Worm (Caenorhabditis elegans): Measurements from ENCODE around the gene F53H4.3.

The F53H4.3 gene

DNA sequence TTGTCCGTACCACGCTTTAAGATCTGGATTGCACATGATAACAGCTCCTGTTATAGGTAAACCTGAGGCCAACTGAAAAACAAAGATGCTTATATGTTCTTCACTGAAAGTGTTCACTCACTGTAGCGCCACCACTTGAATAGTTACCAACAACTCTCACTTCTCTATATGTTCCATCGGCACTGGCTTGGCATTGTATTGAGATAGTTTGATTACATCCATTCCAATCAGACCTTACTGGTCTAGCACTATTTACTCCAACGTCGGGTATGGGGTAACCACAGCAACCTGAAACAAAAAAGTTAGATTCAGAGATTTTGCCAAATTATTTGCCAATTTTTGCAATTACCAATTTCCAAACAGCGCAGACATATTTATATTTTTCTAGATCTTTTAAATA lies 28.4 kb upstream of the F53H4.3 start:
- TF ChIP-seq mdl-1 (tag; optimal IDR thresholded peaks at IDR 0.05): no peak
- no peak for TF ChIP-seq gmeb-1 (tag; optimal IDR thresholded peaks at IDR 0.05)
- TF ChIP-seq ceh-16 (tag; optimal IDR thresholded peaks at IDR 0.05): no peak
- no peak for TF ChIP-seq R02D3.7 (tag; optimal IDR thresholded peaks at IDR 0.05)
- no peak for TF ChIP-seq elt-1 (tag; optimal IDR thresholded peaks at IDR 0.05)
- TF ChIP-seq alr-1 (tag; optimal IDR thresholded peaks at IDR 0.05): no peak
- no peak for TF ChIP-seq Y55F3AM.14 (GFP tag; optimal IDR thresholded peaks at IDR 0.05)
- no peak for TF ChIP-seq lin-39 (tag; optimal IDR thresholded peaks at IDR 0.05)
- TF ChIP-seq zag-1 (tag; optimal IDR thresholded peaks at IDR 0.05): no peak
- TF ChIP-seq nhr-10 (tag; optimal IDR thresholded peaks at IDR 0.05): no peak
- TF ChIP-seq F13H6.1 (tag; optimal IDR thresholded peaks at IDR 0.05): no peak
- no peak for TF ChIP-seq nhr-129 (tag; optimal IDR thresholded peaks at IDR 0.05)
- no peak for TF ChIP-seq ama-1 (optimal IDR thresholded peaks at IDR 0.05)

DNA sequence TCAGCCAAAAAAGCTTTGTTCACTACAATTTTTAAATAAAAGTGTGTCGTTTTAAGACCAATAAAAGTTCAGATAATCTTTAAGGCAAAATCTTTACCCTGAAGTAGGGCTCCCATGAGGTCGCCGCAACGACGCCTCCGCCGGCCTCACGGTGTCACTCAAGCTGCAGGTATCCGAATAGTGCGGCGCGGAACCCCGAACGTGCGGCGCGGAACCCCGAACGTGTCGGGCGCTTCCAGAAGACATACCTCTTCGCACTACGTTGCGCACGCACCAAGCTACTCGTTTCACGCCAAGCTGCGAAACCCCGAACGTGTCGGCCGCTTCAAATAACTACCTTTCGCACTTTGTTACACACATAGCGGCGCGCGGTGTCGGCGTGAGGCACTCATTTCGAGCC lies 25.4 kb upstream of the F53H4.3 start:
- TF ChIP-seq unc-62 (GFP tag; optimal IDR thresholded peaks at IDR 0.05) (no peak), lin-11 (tag; optimal IDR thresholded peaks at IDR 0.05) (no peak), nhr-129 (tag; optimal IDR thresholded peaks at IDR 0.05) (no peak), nhr-23 (tag; optimal IDR thresholded peaks at IDR 0.05) (no peak), mbf-1 (tag; optimal IDR thresholded peaks at IDR 0.05) (no peak), C34F6.9 (tag; optimal IDR thresholded peaks at IDR 0.05) (no peak), nhr-6 (tag; optimal IDR thresholded peaks at IDR 0.05) (no peak), ceh-16 (tag; optimal IDR thresholded peaks at IDR 0.05) (no peak), alr-1 (tag; optimal IDR thresholded peaks at IDR 0.05) (no peak), unc-39 (tag; optimal IDR thresholded peaks at IDR 0.05) (no peak), F13H6.1 (tag; optimal IDR thresholded peaks at IDR 0.05) (no peak), aly-2 (tag; optimal IDR thresholded peaks at IDR 0.05) (no peak), peb-1 (tag; optimal IDR thresholded peaks at IDR 0.05) (no peak)

DNA sequence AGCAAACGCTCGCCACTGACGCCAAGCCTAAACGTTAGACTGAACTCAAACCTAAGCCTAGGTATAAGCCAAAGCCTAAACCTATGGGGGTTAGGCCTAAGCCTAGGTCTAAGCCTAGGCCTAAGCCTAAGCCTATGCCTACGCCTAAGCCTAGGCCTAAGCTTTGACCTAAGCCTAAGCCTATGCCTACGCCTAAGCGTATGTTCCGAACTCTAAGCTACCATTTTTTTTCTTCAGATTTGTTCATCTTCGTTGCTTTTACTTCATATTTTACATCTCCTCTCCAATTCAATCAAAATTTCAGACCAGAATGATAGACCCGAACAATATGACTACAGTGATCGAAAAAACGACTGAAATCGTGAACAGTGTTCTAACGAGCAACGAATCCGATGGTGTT lies 22.9 kb upstream of the F53H4.3 start, which contains the start of gene npr-33:
Gene npr-33 (plus strand): TSS at position 301 of the 400 bp plus-strand sequence.
- TF ChIP-seq ZK546.5 (tag; optimal IDR thresholded peaks at IDR 0.05) (no peak), ztf-1 (GFP tag; conservative IDR thresholded peaks at IDR 0.05) (no peak), alr-1 (tag; optimal IDR thresholded peaks at IDR 0.05) (no peak), nhr-10 (tag; optimal IDR thresholded peaks at IDR 0.05) (no peak), ama-1 (optimal IDR thresholded peaks at IDR 0.05) (no peak), lin-13 (GFP tag; optimal IDR thresholded peaks at IDR 0.05) (no peak), unc-55 (GFP tag; optimal IDR thresholded peaks at IDR 0.05) (no peak), elt-1 (tag; optimal IDR thresholded peaks at IDR 0.05) (no peak), nhr-23 (tag; optimal IDR thresholded peaks at IDR 0.05) (no peak)

DNA sequence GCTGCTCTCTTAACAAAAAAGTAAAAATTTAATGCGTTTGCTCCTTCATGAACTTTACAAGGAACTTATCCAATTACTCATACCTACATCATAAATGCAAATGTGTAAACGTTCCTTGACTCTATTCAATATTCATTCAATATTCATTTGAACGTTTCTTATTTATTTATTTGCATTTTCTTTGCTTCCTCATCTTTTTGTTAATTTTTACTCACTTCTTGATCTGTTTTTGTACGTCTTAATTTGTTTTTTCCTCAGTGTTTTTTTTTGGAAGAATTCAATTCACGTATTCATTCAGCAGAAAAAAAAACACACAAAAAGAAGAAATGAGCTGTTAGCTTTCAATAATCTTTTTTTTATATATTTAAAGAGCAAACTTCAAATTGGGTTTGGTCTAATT lies 15.4 kb upstream of the F53H4.3 start:
- TF ChIP-seq lin-39 (tag; optimal IDR thresholded peaks at IDR 0.05): no peak
- TF ChIP-seq nhr-237 (tag; optimal IDR thresholded peaks at IDR 0.05): no peak
- no peak for TF ChIP-seq elt-1 (tag; optimal IDR thresholded peaks at IDR 0.05)
- TF ChIP-seq zag-1 (tag; optimal IDR thresholded peaks at IDR 0.05): no peak
- TF ChIP-seq peb-1 (tag; optimal IDR thresholded peaks at IDR 0.05): no peak
- no peak for TF ChIP-seq lsy-2 (tag; optimal IDR thresholded peaks at IDR 0.05)
- TF ChIP-seq sma-9 (GFP tag; optimal IDR thresholded peaks at IDR 0.05): no peak
- TF ChIP-seq sma-9 (tag; optimal IDR thresholded peaks at IDR 0.05): no peak
- TF ChIP-seq C34F6.9 (tag; optimal IDR thresholded peaks at IDR 0.05): no peak
- no peak for TF ChIP-seq fos-1 (tag; optimal IDR thresholded peaks at IDR 0.05)
- no peak for TF ChIP-seq elt-3 (tag; optimal IDR thresholded peaks at IDR 0.05)
- TF ChIP-seq ztf-11 (tag; optimal IDR thresholded peaks at IDR 0.05): no peak
- TF ChIP-seq unc-55 (GFP tag; optimal IDR thresholded peaks at IDR 0.05): no peak
- no peak for TF ChIP-seq R02D3.7 (tag; optimal IDR thresholded peaks at IDR 0.05)
- no peak for TF ChIP-seq nhr-11 (tag; optimal IDR thresholded peaks at IDR 0.05)
- no peak for TF ChIP-seq snpc-4 (tag; optimal IDR thresholded peaks at IDR 0.05)
- no peak for TF ChIP-seq crh-2 (tag; optimal IDR thresholded peaks at IDR 0.05)

DNA sequence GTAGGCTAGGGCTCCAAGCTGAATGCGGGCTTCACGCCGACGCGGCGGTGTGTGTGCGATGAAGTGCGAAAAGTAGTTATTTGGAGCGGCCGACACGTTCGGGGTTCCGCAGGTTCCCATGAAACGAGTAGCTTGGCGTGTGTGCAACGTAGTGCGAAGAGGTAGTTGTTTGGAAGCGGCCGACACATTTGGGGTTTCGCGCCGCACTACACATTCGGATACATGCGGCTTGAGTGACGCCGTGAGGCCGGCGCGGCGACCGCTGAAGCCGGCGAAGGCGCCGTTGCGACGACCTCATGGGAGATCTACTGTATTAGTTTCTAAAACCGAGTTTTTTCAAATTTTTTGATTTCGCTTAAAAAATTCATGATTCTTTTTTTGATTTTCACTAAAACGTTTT lies 13.8 kb upstream of the F53H4.3 start:
- no peak for TF ChIP-seq nhr-21 (tag; optimal IDR thresholded peaks at IDR 0.05)
- no peak for TF ChIP-seq Y55F3AM.14 (GFP tag; optimal IDR thresholded peaks at IDR 0.05)
- no peak for TF ChIP-seq sma-3 (GFP tag; optimal IDR thresholded peaks at IDR 0.05)
- no peak for TF ChIP-seq lsy-2 (tag; optimal IDR thresholded peaks at IDR 0.05)
- TF ChIP-seq ceh-16 (tag; optimal IDR thresholded peaks at IDR 0.05): no peak
- TF ChIP-seq egl-27 (tag; optimal IDR thresholded peaks at IDR 0.05): no peak
- TF ChIP-seq zag-1 (tag; optimal IDR thresholded peaks at IDR 0.05): no peak
- no peak for TF ChIP-seq mbf-1 (tag; optimal IDR thresholded peaks at IDR 0.05)
- TF ChIP-seq ztf-1 (GFP tag; conservative IDR thresholded peaks at IDR 0.05): no peak
- no peak for TF ChIP-seq alr-1 (tag; optimal IDR thresholded peaks at IDR 0.05)
- no peak for TF ChIP-seq nhr-6 (tag; optimal IDR thresholded peaks at IDR 0.05)
- no peak for TF ChIP-seq elt-1 (tag; optimal IDR thresholded peaks at IDR 0.05)
- TF ChIP-seq nhr-77 (tag; optimal IDR thresholded peaks at IDR 0.05): no peak
- TF ChIP-seq nhr-129 (tag; optimal IDR thresholded peaks at IDR 0.05): no peak
- TF ChIP-seq skn-1 (tag; optimal IDR thresholded peaks at IDR 0.05): no peak
- no peak for TF ChIP-seq blmp-1 (tag; optimal IDR thresholded peaks at IDR 0.05; ENCODE audit: insufficient read depth)
- TF ChIP-seq ZK546.5 (tag; optimal IDR thresholded peaks at IDR 0.05): no peak

Data from whole organism, L2 larva.